Worm (Caenorhabditis elegans) whole organism, L3 larva: Measurements from ENCODE around the gene hot-6.

Experiments
- aly-2 ChIP-seq: fragments of 150-350 bp; optimal IDR thresholded peaks from 2 replicates; lab custom pipeline; 2014; ENCODE audit warnings: missing biosample characterization, missing genetic modification characterization
- elt-1 ChIP-seq: fragments of 150-350 bp; optimal IDR thresholded peaks from 2 replicates; lab custom pipeline; 2014; ENCODE audit warnings: missing biosample characterization, missing genetic modification characterization
- eor-1 ChIP-seq, 2 experiments: fragments of 150-350 bp; optimal IDR thresholded peaks; 2 replicates each; lab custom pipeline; 2014 to 2018; ENCODE audit warnings: missing biosample characterization in 2 of 2, missing genetic modification characterization in 2 of 2
- fkh-10 ChIP-seq: sonication (generic microtip); optimal IDR thresholded peaks from 2 replicates; lab custom pipeline; 2017; ENCODE audit warnings: missing biosample characterization, missing genetic modification reagents, missing genetic modification characterization
- mdl-1 ChIP-seq: fragments of 150-350 bp; optimal IDR thresholded peaks from 2 replicates; lab custom pipeline; 2014; ENCODE audit warnings: missing biosample characterization, missing genetic modification characterization
- nhr-23 ChIP-seq: fragments of 150-350 bp; optimal IDR thresholded peaks from 2 replicates; lab custom pipeline; 2014; ENCODE audit warnings: missing biosample characterization, missing genetic modification reagents, missing genetic modification characterization
- nhr-28 ChIP-seq: fragments of 150-350 bp; optimal IDR thresholded peaks from 2 replicates; lab custom pipeline; 2014; ENCODE audit warnings: missing biosample characterization, missing genetic modification characterization
- nhr-76 ChIP-seq: fragments of 150-350 bp; sonication (generic microtip); optimal IDR thresholded peaks from 5 replicates; lab custom pipeline; 2014; ENCODE audit warnings: missing biosample characterization, missing genetic modification characterization
- pqm-1 ChIP-seq: fragments of 150-350 bp; optimal IDR thresholded peaks from 2 replicates; lab custom pipeline; 2017; ENCODE audit warnings: missing biosample characterization, missing genetic modification characterization, inconsistent platforms
- snpc-4 ChIP-seq: fragments of 150-350 bp; optimal IDR thresholded peaks from 2 replicates; lab custom pipeline; 2014; ENCODE audit warnings: missing biosample characterization, missing genetic modification characterization
- zag-1 ChIP-seq: fragments of 150-350 bp; optimal IDR thresholded peaks from 2 replicates; lab custom pipeline; 2014; ENCODE audit warnings: missing biosample characterization, missing genetic modification characterization
- ztf-11 ChIP-seq: fragments of 150-350 bp; optimal IDR thresholded peaks from 2 replicates; lab custom pipeline; 2014; ENCODE audit warnings: missing biosample characterization, missing genetic modification characterization
- ztf-4 ChIP-seq: fragments of 150-350 bp; optimal IDR thresholded peaks from 2 replicates; lab custom pipeline; 2014; ENCODE audit warnings: missing biosample characterization, missing genetic modification characterization

DNA sequence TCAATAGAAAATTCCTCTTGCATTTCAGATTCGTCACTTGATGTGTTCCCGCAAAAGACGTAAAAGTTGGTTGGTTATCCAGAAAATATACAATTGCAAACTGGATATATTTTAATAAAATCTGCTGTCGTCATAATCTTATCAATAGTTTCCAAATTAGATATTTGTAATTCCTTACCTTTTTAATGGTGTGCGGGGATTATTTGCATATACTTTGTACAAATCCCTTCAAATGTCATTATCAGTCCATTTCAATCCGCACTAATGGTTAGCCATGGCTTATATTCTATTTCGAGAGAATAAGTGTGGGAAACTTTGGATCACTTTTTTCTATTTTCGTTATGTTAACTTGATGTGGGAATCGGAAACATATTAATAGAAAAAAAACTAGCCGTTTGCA is 18.6 kb downstream of the hot-6 start:
- TF ChIP-seq eor-1 (tag; optimal IDR thresholded peaks at IDR 0.05; lab: Kevin White, UChicago), result no peak
- no peak for TF ChIP-seq snpc-4 (tag; lab: Kevin White, UChicago)
- TF ChIP-seq nhr-28 (tag; lab: Kevin White, UChicago), result no peak
- no peak for TF ChIP-seq mdl-1
- no peak for TF ChIP-seq zag-1 (tag; lab: Kevin White, UChicago)
- TF ChIP-seq pqm-1 (tag; lab: Kevin White, UChicago), result no peak
- TF ChIP-seq nhr-76 (tag; lab: Kevin White, UChicago), result no peak
- no peak for TF ChIP-seq fkh-10 (GFP tag; lab: Kevin White, UChicago)
- TF ChIP-seq ztf-4, result no peak
- no peak for TF ChIP-seq nhr-23 (tag; lab: Kevin White, UChicago)
- no peak for TF ChIP-seq aly-2
- TF ChIP-seq elt-1 (tag; lab: Kevin White, UChicago), result no peak
- no peak for TF ChIP-seq ztf-11 (tag; lab: Kevin White, UChicago)
